Worm (Caenorhabditis elegans) whole organism, midembryonic: ENCODE data around the gene F14H3.6.

Experiments
- cog-1 ChIP-seq: sonication (generic microtip); optimal IDR thresholded peaks from 2 replicates; lab custom pipeline; 2016; ENCODE audit warnings: missing genetic modification characterization, missing compliant biosample characterization
- flt-1 ChIP-seq: fragments of 200-800 bp; sonication (Bioruptor generic); IDR thresholded peaks from 2 replicates; pipeline ENCODE4 v1.3.6; 2022; ENCODE audit warnings: missing genetic modification characterization, missing compliant biosample characterization
- med-1 ChIP-seq: sonication (generic microtip); optimal IDR thresholded peaks from 2 replicates; lab custom pipeline; 2017; ENCODE audit warnings: missing genetic modification characterization, mild to moderate bottlenecking, missing compliant biosample characterization, antibody characterized with exemption, missing genetic modification reagents; ENCODE audit not compliant: insufficient read depth
- ztf-23 ChIP-seq: fragments of 200-800 bp; sonication (Bioruptor generic); IDR thresholded peaks from 2 replicates; pipeline ENCODE4 v1.3.6; 2022; ENCODE audit warnings: missing genetic modification reagents, missing genetic modification characterization, missing compliant biosample characterization
- ztf-29 ChIP-seq: fragments of 200-800 bp; sonication (Bioruptor generic); IDR thresholded peaks from 2 replicates; pipeline ENCODE4 v1.3.6; 2022; ENCODE audit warnings: missing genetic modification reagents, missing genetic modification characterization, missing compliant biosample characterization

- no peak for TF ChIP-seq ztf-29 (GFP tag; lab: Robert Waterston, UW)
- TF ChIP-seq cog-1 (tag; lab: Kevin White, UChicago) = no peak
- no peak for TF ChIP-seq ztf-23 (GFP tag; lab: Robert Waterston, UW)
- TF ChIP-seq flt-1 (GFP tag; lab: Robert Waterston, UW) = no peak
- TF ChIP-seq med-1 = no peak
Measured at ce11 chrV:16007505-16007904, 51.2 kb downstream of the F14H3.6 start, which contains the start of gene str-231.
